Fruit fly (Drosophila melanogaster) Kc167 (cell line): ENCODE data around the gene CG16800.

Experiments used
- h ChIP-seq: fragments of >200 bp; optimal IDR thresholded peaks from 3 replicates; lab custom pipeline; 2018; ENCODE audit warnings: missing external identifiers
- insv ChIP-seq: fragments of >200 bp; optimal IDR thresholded peaks from 3 replicates; lab custom pipeline; 2018; ENCODE audit warnings: missing external identifiers
- psq ChIP-seq: fragments of >200 bp; optimal IDR thresholded peaks from 2 replicates; lab custom pipeline; 2017; ENCODE audit warnings: missing external identifiers
- ttk ChIP-seq: sonication (Bioruptor generic); optimal IDR thresholded peaks from 2 replicates; lab custom pipeline; 2017; ENCODE audit warnings: missing external identifiers

DNA sequence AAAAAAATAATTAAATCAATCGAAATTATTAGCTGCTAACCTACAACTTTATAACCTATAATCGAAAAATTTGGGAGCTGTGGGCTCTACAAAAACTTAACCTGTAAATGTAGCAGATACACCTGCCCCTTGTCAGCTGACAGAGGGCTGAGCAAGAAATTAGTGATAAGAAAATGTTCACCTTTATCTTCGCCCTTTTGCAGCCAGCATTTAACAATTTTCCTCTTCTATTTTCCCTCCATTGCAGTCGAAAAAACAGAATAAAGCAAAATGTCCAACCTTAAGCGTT, 8.9 kb downstream of the CG16800 start:
- TF ChIP-seq h (no peak), ttk (no peak), psq (no peak), insv (lab: Kevin White, UChicago) (no peak)
